Worm (Caenorhabditis elegans) whole organism, young adult: ENCODE measurements around the gene C43F9.7.

Experiments
- B0336.3 ChIP-seq: fragments of 200-800 bp; sonication (Bioruptor generic); IDR thresholded peaks from 2 replicates; pipeline ENCODE4 v1.3.6; 2022; ENCODE audit warnings: missing genetic modification characterization, missing compliant biosample characterization
- F52B5.7 ChIP-seq: sonication (generic microtip); optimal IDR thresholded peaks from 2 replicates; lab custom pipeline; 2016; ENCODE audit warnings: mild to moderate bottlenecking, missing genetic modification characterization, missing compliant biosample characterization
- ama-1 ChIP-seq, 3 experiments: fragments of 150-350 bp in 1 of 3; sonication (generic microtip) in 2 of 3; optimal IDR thresholded peaks; 2 replicates each; lab custom pipeline; 2014 to 2018; ENCODE audit warnings: missing biosample characterization in 2 of 3, missing genetic modification characterization in 2 of 3, missing genetic modification reagents in 2 of 3
- ceh-40 ChIP-seq: fragments of 200-800 bp; sonication (Bioruptor generic); IDR thresholded peaks from 2 replicates; pipeline ENCODE4 v1.3.6; 2022; ENCODE audit warnings: missing genetic modification characterization, missing compliant biosample characterization
- dpff-1 ChIP-seq: sonication (generic microtip); optimal IDR thresholded peaks from 2 replicates; lab custom pipeline; 2017; ENCODE audit warnings: mild to moderate bottlenecking, missing genetic modification characterization, missing compliant biosample characterization
- ets-4 ChIP-seq: fragments of 200-800 bp; sonication (Bioruptor generic); optimal IDR thresholded peaks from 2 replicates; lab custom pipeline; 2018; ENCODE audit warnings: mild to moderate bottlenecking, missing genetic modification characterization, missing compliant biosample characterization
- hlh-12 ChIP-seq: sonication (generic microtip); optimal IDR thresholded peaks from 2 replicates; lab custom pipeline; 2016; ENCODE audit warnings: missing genetic modification characterization, missing compliant biosample characterization
- lag-1 ChIP-seq: fragments of 200-800 bp; sonication (Bioruptor generic); IDR thresholded peaks from 2 replicates; pipeline ENCODE4 v1.3.6; 2022; ENCODE audit warnings: missing genetic modification reagents, missing genetic modification characterization, missing compliant biosample characterization
- snpc-3.4 ChIP-seq: sonication (generic microtip); optimal IDR thresholded peaks from 2 replicates; lab custom pipeline; 2017; ENCODE audit warnings: missing genetic modification characterization, mild to moderate bottlenecking, missing compliant biosample characterization, antibody characterized with exemption, moderate library complexity, missing genotype, missing genetic modification reagents
- snpc-4 ChIP-seq, 5 experiments: fragments of 150-350 bp in 1 of 5; sonication (generic microtip) in 4 of 5; optimal IDR thresholded peaks; 2 replicates each; lab custom pipeline; 2014 to 2018; ENCODE audit warnings: missing genetic modification characterization in 5 of 5, missing biosample characterization in 3 of 5, antibody characterized with exemption in 2 of 5, mild to moderate bottlenecking in 2 of 5, missing compliant biosample characterization in 2 of 5, missing genotype in 2 of 5, moderate library complexity in 2 of 5, missing genetic modification reagents in 1 of 5
- somi-1 ChIP-seq: fragments of 200-800 bp; sonication (Bioruptor generic); optimal IDR thresholded peaks from 2 replicates; lab custom pipeline; 2018; ENCODE audit warnings: mild to moderate bottlenecking, missing genetic modification characterization, missing compliant biosample characterization
- ztf-28 ChIP-seq: fragments of 200-800 bp; sonication (Bioruptor generic); IDR thresholded peaks from 2 replicates; pipeline ENCODE4 v1.3.6; 2022; ENCODE audit warnings: missing genetic modification reagents, missing genetic modification characterization, missing compliant biosample characterization

DNA sequence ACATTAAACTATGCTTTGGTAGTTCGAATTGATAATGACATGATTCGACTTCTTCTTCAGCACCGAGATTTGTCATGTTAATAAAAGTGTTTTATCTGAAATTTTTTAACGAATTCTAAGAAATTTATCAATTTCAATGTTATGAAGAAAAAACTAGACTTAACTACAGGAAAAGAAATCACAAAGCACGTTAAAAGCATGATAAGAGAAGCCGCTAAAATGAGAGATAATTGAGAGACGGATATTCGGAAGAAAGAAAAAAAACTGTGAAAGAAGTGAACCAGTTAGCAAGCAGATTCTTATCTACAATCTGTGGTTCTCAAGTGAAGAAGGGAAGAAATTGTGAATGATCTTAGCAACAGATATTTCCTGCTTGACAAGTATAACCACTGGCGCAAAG, 4.4 kb downstream of the C43F9.7 start, which contains the start of gene C43F9.4:
- TF ChIP-seq ceh-40 (GFP tag; lab: Robert Waterston, UW) (no peak), dpff-1 (tag; lab: Kevin White, UChicago) (no peak), hlh-12 (tag; lab: Kevin White, UChicago) (no peak), B0336.3 (no peak), lag-1 (GFP tag; lab: Robert Waterston, UW) (no peak), F52B5.7 (no peak), snpc-3.4 (tag; lab: Kevin White, UChicago) (no peak), snpc-4 (GFP tag; optimal IDR thresholded peaks at IDR 0.05; lab: Kevin White, UChicago) (no peak), snpc-4 (tag; optimal IDR thresholded peaks at IDR 0.05; lab: Kevin White, UChicago) (no peak), ama-1 (optimal IDR thresholded peaks at IDR 0.05; lab: Kevin White, UChicago) (no peak), ama-1 (GFP tag; optimal IDR thresholded peaks at IDR 0.05; lab: Kevin White, UChicago) (no peak), ztf-28 (GFP tag; lab: Robert Waterston, UW) (no peak), somi-1 (no peak), ets-4 (no peak)
